Worm (Caenorhabditis elegans) whole organism, late embryonic: ENCODE results near the gene C46E10.8.

Source experiments
- F13H6.1 ChIP-seq: sonication (generic microtip); optimal IDR thresholded peaks from 2 replicates; lab custom pipeline; 2016; ENCODE audit warnings: missing genetic modification characterization, missing compliant biosample characterization
- K02D7.2 ChIP-seq: sonication (generic microtip); optimal IDR thresholded peaks from 2 replicates; lab custom pipeline; 2017; ENCODE audit warnings: mild to moderate bottlenecking, missing genetic modification characterization, missing compliant biosample characterization
- K09A11.1 ChIP-seq: sonication (generic microtip); optimal IDR thresholded peaks from 2 replicates; lab custom pipeline; 2017; ENCODE audit warnings: antibody characterized with exemption, mild to moderate bottlenecking, missing genetic modification characterization, missing compliant biosample characterization; ENCODE audit not compliant: insufficient read depth
- T23F11.4 ChIP-seq: fragments of 200-800 bp; sonication (Bioruptor generic); optimal IDR thresholded peaks from 2 replicates; lab custom pipeline; 2018; ENCODE audit warnings: mild to moderate bottlenecking, missing genetic modification characterization, missing compliant biosample characterization
- ceh-14 ChIP-seq: sonication (generic microtip); optimal IDR thresholded peaks from 2 replicates; lab custom pipeline; 2016; ENCODE audit warnings: missing genotype, missing genetic modification characterization, missing compliant biosample characterization
- ceh-18 ChIP-seq: sonication (generic microtip); optimal IDR thresholded peaks from 2 replicates; lab custom pipeline; 2016; ENCODE audit warnings: missing genetic modification characterization, missing compliant biosample characterization
- ceh-19 ChIP-seq: fragments of 200-800 bp; sonication (Bioruptor generic); optimal IDR thresholded peaks from 2 replicates; lab custom pipeline; 2018; ENCODE audit warnings: mild to moderate bottlenecking, missing genetic modification characterization, missing compliant biosample characterization
- ceh-2 ChIP-seq: sonication (generic microtip); optimal IDR thresholded peaks from 2 replicates; lab custom pipeline; 2016; ENCODE audit warnings: missing genotype, missing genetic modification characterization, missing compliant biosample characterization
- ceh-22 ChIP-seq: sonication (generic microtip); optimal IDR thresholded peaks from 2 replicates; lab custom pipeline; 2017; ENCODE audit warnings: missing biosample characterization, missing genetic modification characterization
- ceh-24 ChIP-seq: sonication (generic microtip); optimal IDR thresholded peaks from 2 replicates; lab custom pipeline; 2016; ENCODE audit warnings: mild to moderate bottlenecking, missing genetic modification characterization, missing compliant biosample characterization
- ceh-30 ChIP-seq: fragments of 150-350 bp; optimal IDR thresholded peaks from 2 replicates; lab custom pipeline; 2014; ENCODE audit warnings: missing biosample characterization, missing genetic modification characterization
- ceh-31 ChIP-seq: sonication (generic microtip); optimal IDR thresholded peaks from 2 replicates; lab custom pipeline; 2016; ENCODE audit warnings: missing genetic modification characterization, missing compliant biosample characterization
- ceh-34 ChIP-seq: sonication (generic microtip); optimal IDR thresholded peaks from 2 replicates; lab custom pipeline; 2016; ENCODE audit warnings: mild to moderate bottlenecking, missing genetic modification characterization, missing compliant biosample characterization
- ceh-48 ChIP-seq: sonication (generic microtip); optimal IDR thresholded peaks from 2 replicates; lab custom pipeline; 2016; ENCODE audit warnings: missing genetic modification characterization, inconsistent platforms, missing compliant biosample characterization
- ceh-6 ChIP-seq: fragments of 200-800 bp; sonication (Bioruptor generic); optimal IDR thresholded peaks from 2 replicates; lab custom pipeline; 2018; ENCODE audit warnings: mild to moderate bottlenecking, missing genetic modification characterization, missing compliant biosample characterization
- ceh-9 ChIP-seq: sonication (generic microtip); optimal IDR thresholded peaks from 2 replicates; lab custom pipeline; 2016; ENCODE audit warnings: mild to moderate bottlenecking, missing genetic modification characterization, inconsistent platforms, missing compliant biosample characterization
- che-1 ChIP-seq: sonication (generic microtip); optimal IDR thresholded peaks from 2 replicates; lab custom pipeline; 2016; ENCODE audit warnings: mild to moderate bottlenecking, missing genetic modification characterization, missing compliant biosample characterization
- dmd-4 ChIP-seq: sonication (generic microtip); optimal IDR thresholded peaks from 2 replicates; lab custom pipeline; 2016; ENCODE audit warnings: borderline replicate concordance, missing genetic modification characterization, missing compliant biosample characterization
- elt-4 ChIP-seq: sonication (generic microtip); optimal IDR thresholded peaks from 2 replicates; lab custom pipeline; 2016; ENCODE audit warnings: missing genetic modification characterization, missing compliant biosample characterization
- ets-4 ChIP-seq: sonication (generic microtip); optimal IDR thresholded peaks from 2 replicates; lab custom pipeline; 2016; ENCODE audit warnings: missing genetic modification characterization, missing compliant biosample characterization
- eyg-1 ChIP-seq: sonication (generic microtip); optimal IDR thresholded peaks from 2 replicates; lab custom pipeline; 2016; ENCODE audit warnings: missing genotype, missing genetic modification characterization, missing compliant biosample characterization
- fkh-6 ChIP-seq: sonication (generic microtip); optimal IDR thresholded peaks from 2 replicates; lab custom pipeline; 2016; ENCODE audit warnings: missing genetic modification characterization, missing compliant biosample characterization
- gmeb-2 ChIP-seq: sonication (generic microtip); optimal IDR thresholded peaks from 2 replicates; lab custom pipeline; 2016; ENCODE audit warnings: missing genetic modification characterization, inconsistent platforms, missing compliant biosample characterization
- hlh-15 ChIP-seq: sonication (generic microtip); optimal IDR thresholded peaks from 2 replicates; lab custom pipeline; 2016; ENCODE audit warnings: missing genetic modification characterization, missing compliant biosample characterization
- hlh-30 ChIP-seq: sonication (generic microtip); optimal IDR thresholded peaks from 2 replicates; lab custom pipeline; 2017; ENCODE audit warnings: antibody characterized with exemption, missing genetic modification characterization, missing compliant biosample characterization; ENCODE audit not compliant: insufficient read depth
- hlh-8 ChIP-seq: sonication (generic microtip); optimal IDR thresholded peaks from 2 replicates; lab custom pipeline; 2016; ENCODE audit warnings: missing genotype, missing genetic modification characterization, missing compliant biosample characterization
- lim-6 ChIP-seq: sonication (generic microtip); optimal IDR thresholded peaks from 2 replicates; lab custom pipeline; 2016; ENCODE audit warnings: missing genetic modification characterization, missing compliant biosample characterization
- lin-11 ChIP-seq: fragments of 200-800 bp; sonication (Bioruptor generic); optimal IDR thresholded peaks from 2 replicates; lab custom pipeline; 2018; ENCODE audit warnings: mild to moderate bottlenecking, missing genetic modification characterization, missing compliant biosample characterization
- mec-3 ChIP-seq: sonication (generic microtip); optimal IDR thresholded peaks from 2 replicates; lab custom pipeline; 2016; ENCODE audit warnings: borderline replicate concordance, missing genetic modification characterization, missing compliant biosample characterization
- nhr-11 ChIP-seq: fragments of 150-350 bp; optimal IDR thresholded peaks from 2 replicates; lab custom pipeline; 2014; ENCODE audit warnings: missing biosample characterization, missing genetic modification characterization
- npax-4 ChIP-seq: sonication (generic microtip); optimal IDR thresholded peaks from 2 replicates; lab custom pipeline; 2016; ENCODE audit warnings: missing genetic modification characterization, missing compliant biosample characterization
- pag-3 ChIP-seq: sonication (generic microtip); optimal IDR thresholded peaks from 2 replicates; lab custom pipeline; 2016; ENCODE audit warnings: missing compliant biosample characterization, missing genetic modification characterization, borderline replicate concordance
- pat-9 ChIP-seq: fragments of 200-800 bp; sonication (Bioruptor generic); optimal IDR thresholded peaks from 2 replicates; lab custom pipeline; 2018; ENCODE audit warnings: mild to moderate bottlenecking, missing genetic modification characterization, moderate library complexity, missing compliant biosample characterization
- pha-2 ChIP-seq: sonication (generic microtip); optimal IDR thresholded peaks from 2 replicates; lab custom pipeline; 2017; ENCODE audit warnings: mild to moderate bottlenecking, missing genetic modification characterization, missing compliant biosample characterization
- pha-4 ChIP-seq: fragments of 150-350 bp; optimal IDR thresholded peaks from 2 replicates; lab custom pipeline; 2018; ENCODE audit warnings: missing biosample characterization, missing genetic modification reagents, missing genetic modification characterization
- rnt-1 ChIP-seq: sonication (generic microtip); optimal IDR thresholded peaks from 2 replicates; lab custom pipeline; 2016; ENCODE audit warnings: missing genetic modification characterization, missing compliant biosample characterization
- sdc-2 ChIP-seq: sonication (generic microtip); optimal IDR thresholded peaks from 2 replicates; lab custom pipeline; 2016; ENCODE audit warnings: missing genotype, missing genetic modification characterization, missing compliant biosample characterization
- tbx-2 ChIP-seq: sonication (generic microtip); optimal IDR thresholded peaks from 2 replicates; lab custom pipeline; 2016; ENCODE audit warnings: missing genetic modification characterization, missing compliant biosample characterization
- tbx-7 ChIP-seq: sonication (generic microtip); optimal IDR thresholded peaks from 2 replicates; lab custom pipeline; 2016; ENCODE audit warnings: missing genotype, missing genetic modification characterization, missing compliant biosample characterization
- ttx-3 ChIP-seq: sonication (generic microtip); optimal IDR thresholded peaks from 2 replicates; lab custom pipeline; 2016; ENCODE audit warnings: missing genetic modification reagents, missing genetic modification characterization, missing compliant biosample characterization
- unc-55 ChIP-seq: sonication (generic microtip); optimal IDR thresholded peaks from 2 replicates; lab custom pipeline; 2017; ENCODE audit warnings: missing biosample characterization, missing genetic modification reagents, missing genetic modification characterization
- unc-86 ChIP-seq: sonication (generic microtip); optimal IDR thresholded peaks from 2 replicates; lab custom pipeline; 2016; ENCODE audit warnings: missing genetic modification characterization, missing compliant biosample characterization
- zip-5 ChIP-seq: sonication (generic microtip); optimal IDR thresholded peaks from 2 replicates; lab custom pipeline; 2016; ENCODE audit warnings: missing genetic modification characterization, missing compliant biosample characterization
- ztf-16 ChIP-seq: sonication (generic microtip); optimal IDR thresholded peaks from 2 replicates; lab custom pipeline; 2017; ENCODE audit warnings: missing genetic modification characterization, missing compliant biosample characterization

C46E10.8 gene

ce11 chrII:3694664-3695063 lies 33.2 kb downstream of the C46E10.8 start, which contains the start of gene srx-102:
Gene srx-102, minus strand, starts transcription at chrII:3694764.
- TF ChIP-seq pag-3 (tag; lab: Kevin White, UChicago) (no peak), lim-6 (tag; lab: Kevin White, UChicago) (no peak), ceh-6 (GFP tag; lab: Kevin White, UChicago) (no peak), ceh-31 (tag; lab: Kevin White, UChicago) (no peak), ets-4 (no peak), ceh-48 (tag; lab: Kevin White, UChicago) (no peak), T23F11.4 (GFP tag; lab: Kevin White, UChicago) (no peak), ceh-22 (tag; lab: Kevin White, UChicago) (no peak), ceh-14 (tag; lab: Kevin White, UChicago) (no peak), lin-11 (tag; lab: Kevin White, UChicago) (no peak)

- TF ChIP-seq pha-4 (tag; lab: Kevin White, UChicago): no peak
- TF ChIP-seq ttx-3 (tag; lab: Kevin White, UChicago): no peak
- TF ChIP-seq ceh-48 (tag; lab: Kevin White, UChicago): no peak
- no peak for TF ChIP-seq ceh-9 (tag; lab: Kevin White, UChicago)
- no peak for TF ChIP-seq tbx-7 (tag; lab: Kevin White, UChicago)
- no peak for TF ChIP-seq mec-3 (tag; lab: Kevin White, UChicago)
- TF ChIP-seq eyg-1 (tag; lab: Kevin White, UChicago): no peak
- no peak for TF ChIP-seq ceh-6 (GFP tag; lab: Kevin White, UChicago)
- TF ChIP-seq ceh-19 (GFP tag; lab: Kevin White, UChicago): no peak
- TF ChIP-seq sdc-2 (tag; lab: Kevin White, UChicago): no peak
- TF ChIP-seq tbx-2: no peak
- no peak for TF ChIP-seq dmd-4 (tag; lab: Kevin White, UChicago)
- no peak for TF ChIP-seq lin-11 (tag; lab: Kevin White, UChicago)
- no peak for TF ChIP-seq gmeb-2 (tag; lab: Kevin White, UChicago)
- TF ChIP-seq hlh-8 (tag; lab: Kevin White, UChicago): no peak
- TF ChIP-seq fkh-6 (tag; lab: Kevin White, UChicago): no peak
- no peak for TF ChIP-seq nhr-11 (tag; lab: Kevin White, UChicago)
- no peak for TF ChIP-seq K02D7.2 (tag; lab: Kevin White, UChicago)
- TF ChIP-seq ceh-22 (tag; lab: Kevin White, UChicago): no peak
These were observed 37.2 kb downstream of the C46E10.8 start, which contains the start of gene srx-101 for ce11 chrII:3690646-3691045. Gene srx-101, minus strand, starts transcription at chrII:3690746.

ce11 chrII:3688333-3688732 lies 39.6 kb downstream of the C46E10.8 start, which contains the start of gene ifas-1:
Gene ifas-1, minus strand, starts transcription at chrII:3688719.
- TF ChIP-seq ceh-48 (tag; lab: Kevin White, UChicago) (no peak), K09A11.1 (no peak), zip-5 (tag; lab: Kevin White, UChicago) (no peak), pha-2 (no peak), pat-9 (tag; lab: Kevin White, UChicago) (no peak), hlh-15 (tag; lab: Kevin White, UChicago) (no peak), ttx-3 (tag; lab: Kevin White, UChicago) (no peak), npax-4 (tag; lab: Kevin White, UChicago) (no peak), hlh-8 (tag; lab: Kevin White, UChicago) (no peak), unc-86 (no peak), lim-6 (tag; lab: Kevin White, UChicago) (no peak), elt-4 (tag; lab: Kevin White, UChicago) (no peak), ceh-18 (tag; lab: Kevin White, UChicago) (no peak)

- no peak for TF ChIP-seq ztf-16 (tag; lab: Kevin White, UChicago)
- no peak for TF ChIP-seq pha-4 (tag; lab: Kevin White, UChicago)
- no peak for TF ChIP-seq F13H6.1 (tag; lab: Kevin White, UChicago)
- no peak for TF ChIP-seq ceh-6 (GFP tag; lab: Kevin White, UChicago)
- TF ChIP-seq ceh-30 (tag; lab: Kevin White, UChicago): no peak
- no peak for TF ChIP-seq unc-55 (GFP tag; lab: Kevin White, UChicago)
- TF ChIP-seq hlh-30 (tag; lab: Kevin White, UChicago): no peak
- no peak for TF ChIP-seq ceh-2 (tag; lab: Kevin White, UChicago)
- TF ChIP-seq ttx-3 (tag; lab: Kevin White, UChicago): no peak
- no peak for TF ChIP-seq ceh-34 (tag; lab: Kevin White, UChicago)
- no peak for TF ChIP-seq hlh-8 (tag; lab: Kevin White, UChicago)
- no peak for TF ChIP-seq npax-4 (tag; lab: Kevin White, UChicago)
- no peak for TF ChIP-seq ceh-24 (tag; lab: Kevin White, UChicago)
- TF ChIP-seq rnt-1: no peak
- no peak for TF ChIP-seq tbx-7 (tag; lab: Kevin White, UChicago)
- TF ChIP-seq tbx-2: no peak
- TF ChIP-seq che-1 (tag; lab: Kevin White, UChicago): no peak
- TF ChIP-seq sdc-2 (tag; lab: Kevin White, UChicago): no peak
- no peak for TF ChIP-seq mec-3 (tag; lab: Kevin White, UChicago)
These were observed 43.3 kb downstream of the C46E10.8 start for ce11 chrII:3684487-3685067.
